Worm (Caenorhabditis elegans): ENCODE measurements around the gene W06H8.6.

DNA sequence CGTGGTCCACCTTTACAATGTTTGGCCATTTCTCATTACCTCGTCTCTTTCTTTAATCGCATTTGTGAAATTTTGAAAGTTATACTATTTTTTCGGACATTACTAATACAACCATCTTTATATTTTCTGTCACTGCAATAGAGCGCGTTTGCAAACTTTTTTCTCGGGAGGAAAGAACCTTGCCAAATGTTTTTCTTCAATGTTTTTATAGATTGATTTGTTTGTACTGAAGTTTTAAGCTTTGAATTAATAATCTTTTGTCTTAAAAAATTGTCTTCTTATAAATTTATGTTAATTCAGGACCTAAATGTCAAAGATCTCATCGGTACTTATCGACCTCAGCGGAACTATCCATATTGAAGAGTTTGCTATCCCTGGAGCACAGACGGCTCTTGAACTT is 8.1 kb upstream of the W06H8.6 start, which contains the start of gene K08B12.3:
- TF ChIP-seq ama-1 (optimal IDR thresholded peaks at IDR 0.05) (no peak), nhr-11 (tag; optimal IDR thresholded peaks at IDR 0.05) (no peak), tbx-2 (tag; optimal IDR thresholded peaks at IDR 0.05) (no peak), fos-1 (tag; optimal IDR thresholded peaks at IDR 0.05) (no peak), nhr-43 (tag; optimal IDR thresholded peaks at IDR 0.05; ENCODE audit: poor library complexity, severe bottlenecking) (no peak), eor-1 (tag; optimal IDR thresholded peaks at IDR 0.05) (no peak), sea-2 (GFP tag; optimal IDR thresholded peaks at IDR 0.05) (no peak), pha-4 (tag; optimal IDR thresholded peaks at IDR 0.05) (peak; percentile 44), elt-2 (tag; optimal IDR thresholded peaks at IDR 0.05) (no peak), jun-1 (tag; optimal IDR thresholded peaks at IDR 0.05) (no peak), daf-12 (tag; optimal IDR thresholded peaks at IDR 0.05) (no peak), pqm-1 (tag; optimal IDR thresholded peaks at IDR 0.05) (no peak), zag-1 (tag; optimal IDR thresholded peaks at IDR 0.05) (no peak), nhr-76 (tag; optimal IDR thresholded peaks at IDR 0.05) (no peak)
